Worm (Caenorhabditis elegans) whole organism, L4 larva: ENCODE measurements around the gene egl-23.

Experiments used
- D1046.2 ChIP-seq: fragments of 200-800 bp; sonication (Bioruptor generic); IDR thresholded peaks from 2 replicates; pipeline ENCODE4 v1.3.6; 2022; ENCODE audit warnings: missing genetic modification characterization, missing compliant biosample characterization
- Y105C5A.15 ChIP-seq: fragments of 200-800 bp; sonication (Bioruptor generic); IDR thresholded peaks from 2 replicates; pipeline ENCODE4 v1.3.6; 2022; ENCODE audit warnings: missing genetic modification characterization, missing compliant biosample characterization
- ceh-82 ChIP-seq: sonication (generic microtip); optimal IDR thresholded peaks from 2 replicates; lab custom pipeline; 2017; ENCODE audit warnings: missing biosample characterization, missing genetic modification characterization
- daf-12 ChIP-seq: fragments of 150-350 bp; optimal IDR thresholded peaks from 2 replicates; lab custom pipeline; 2014; ENCODE audit warnings: missing biosample characterization, missing genetic modification reagents, missing genetic modification characterization
- dmd-8 ChIP-seq: fragments of 200-800 bp; sonication (Bioruptor generic); IDR thresholded peaks from 2 replicates; pipeline ENCODE4 v1.3.6; 2022; ENCODE audit warnings: missing genetic modification characterization, missing compliant biosample characterization
- mdl-1 ChIP-seq, 2 experiments: fragments of 150-350 bp in 1 of 2; sonication (generic microtip) in 1 of 2; optimal IDR thresholded peaks; 2 replicates each; lab custom pipeline; 2014 to 2017; ENCODE audit warnings: missing biosample characterization in 2 of 2, missing genetic modification characterization in 2 of 2
- mes-2 ChIP-seq: sonication (generic microtip); optimal IDR thresholded peaks from 2 replicates; lab custom pipeline; 2016; ENCODE audit warnings: missing genotype, mild to moderate bottlenecking, missing genetic modification characterization, missing compliant biosample characterization; ENCODE audit not compliant: poor library complexity, severe bottlenecking
- nhr-11 ChIP-seq: fragments of 150-350 bp; optimal IDR thresholded peaks from 2 replicates; lab custom pipeline; 2014; ENCODE audit warnings: missing biosample characterization, missing genetic modification characterization
- nhr-25 ChIP-seq: sonication (generic microtip); optimal IDR thresholded peaks from 2 replicates; lab custom pipeline; 2017; ENCODE audit warnings: missing genetic modification characterization, mild to moderate bottlenecking, missing compliant biosample characterization, antibody characterized with exemption, moderate library complexity, borderline replicate concordance; ENCODE audit not compliant: insufficient read depth
- unc-130 ChIP-seq: sonication (generic microtip); optimal IDR thresholded peaks from 2 replicates; lab custom pipeline; 2016; ENCODE audit warnings: missing genetic modification reagents, missing genetic modification characterization, missing compliant biosample characterization
- vab-7 ChIP-seq: fragments of 200-800 bp; sonication (Bioruptor generic); IDR thresholded peaks from 2 replicates; pipeline ENCODE4 v1.3.6; 2022; ENCODE audit warnings: missing genetic modification reagents, missing genetic modification characterization, missing compliant biosample characterization

- no peak for TF ChIP-seq ceh-82 (tag; lab: Kevin White, UChicago)
- no peak for TF ChIP-seq nhr-25
- no peak for TF ChIP-seq Y105C5A.15
- no peak for TF ChIP-seq nhr-11 (tag; lab: Kevin White, UChicago)
- TF ChIP-seq D1046.2 = no peak
- no peak for TF ChIP-seq mdl-1 (tag; optimal IDR thresholded peaks at IDR 0.05; lab: Kevin White, UChicago)
- no peak for TF ChIP-seq mes-2
- TF ChIP-seq vab-7 (GFP tag; lab: Robert Waterston, UW) = no peak
- no peak for TF ChIP-seq daf-12 (tag; lab: Kevin White, UChicago)
- no peak for TF ChIP-seq dmd-8
- no peak for TF ChIP-seq unc-130 (GFP tag; lab: Kevin White, UChicago)
Observed at ce11 chrIV:14019883-14020282, 31.0 kb downstream of the egl-23 start, which contains the start of the genes irld-56 and irld-55.
